Worm (Caenorhabditis elegans) whole organism, L4 larva: Measurements from ENCODE around the gene F13D12.3.

ENCODE experiments used
- F37D6.2 ChIP-seq: sonication (generic microtip); optimal IDR thresholded peaks from 2 replicates; lab custom pipeline; 2016; ENCODE audit warnings: mild to moderate bottlenecking, missing genetic modification characterization, missing compliant biosample characterization
- F49E8.2 ChIP-seq: sonication (generic microtip); optimal IDR thresholded peaks from 2 replicates; lab custom pipeline; 2016; ENCODE audit warnings: missing compliant biosample characterization, mild to moderate bottlenecking, missing genetic modification characterization, borderline replicate concordance
- R02D3.7 ChIP-seq: fragments of 150-350 bp; sonication (generic microtip); optimal IDR thresholded peaks from 3 replicates; lab custom pipeline; 2014; ENCODE audit warnings: missing biosample characterization, missing genetic modification characterization
- ZK546.5 ChIP-seq, 2 experiments: sonication (generic microtip); optimal IDR thresholded peaks; 2 replicates each; lab custom pipeline; 2017; ENCODE audit warnings: missing biosample characterization in 2 of 2, missing genetic modification characterization in 2 of 2
- aly-2 ChIP-seq: sonication (generic microtip); optimal IDR thresholded peaks from 2 replicates; lab custom pipeline; 2018; ENCODE audit warnings: missing biosample characterization, missing genetic modification characterization
- attf-4 ChIP-seq: sonication (generic microtip); optimal IDR thresholded peaks from 3 replicates; lab custom pipeline; 2017; ENCODE audit warnings: missing biosample characterization, missing genetic modification characterization
- ceh-62 ChIP-seq: sonication (generic microtip); optimal IDR thresholded peaks from 2 replicates; lab custom pipeline; 2017; ENCODE audit warnings: missing biosample characterization, missing genetic modification characterization
- ctbp-1 ChIP-seq: fragments of 200-800 bp; sonication (Bioruptor generic); IDR thresholded peaks from 2 replicates; pipeline ENCODE4 v1.3.6; 2022; ENCODE audit warnings: missing genetic modification reagents, missing genetic modification characterization, missing compliant biosample characterization
- daf-12 ChIP-seq: fragments of 150-350 bp; optimal IDR thresholded peaks from 2 replicates; lab custom pipeline; 2014; ENCODE audit warnings: missing biosample characterization, missing genetic modification reagents, missing genetic modification characterization
- daf-16 ChIP-seq, 3 experiments: sonication (generic microtip); optimal IDR thresholded peaks; 2 replicates each; lab custom pipeline; 2016 to 2017; ENCODE audit warnings: missing genetic modification characterization in 3 of 3, missing genetic modification reagents in 3 of 3, mild to moderate bottlenecking in 2 of 3, missing compliant biosample characterization in 2 of 3, missing biosample characterization in 1 of 3, moderate library complexity in 1 of 3
- daf-8 ChIP-seq: fragments of 200-800 bp; sonication (Bioruptor generic); IDR thresholded peaks from 2 replicates; pipeline ENCODE4 v1.3.6; 2022; ENCODE audit warnings: missing genetic modification characterization, missing compliant biosample characterization
- dmd-8 ChIP-seq: fragments of 200-800 bp; sonication (Bioruptor generic); IDR thresholded peaks from 2 replicates; pipeline ENCODE4 v1.3.6; 2022; ENCODE audit warnings: missing genetic modification characterization, missing compliant biosample characterization
- duxl-1 ChIP-seq: sonication (generic microtip); optimal IDR thresholded peaks from 2 replicates; lab custom pipeline; 2016; ENCODE audit warnings: mild to moderate bottlenecking, missing genetic modification characterization, moderate library complexity, missing compliant biosample characterization; ENCODE audit not compliant: poor library complexity
- egl-27 ChIP-seq: sonication (generic microtip); optimal IDR thresholded peaks from 3 replicates; lab custom pipeline; 2017; ENCODE audit warnings: missing biosample characterization, missing genetic modification reagents, missing genetic modification characterization
- fkh-10 ChIP-seq: fragments of 150-350 bp; optimal IDR thresholded peaks from 2 replicates; lab custom pipeline; 2014; ENCODE audit warnings: missing biosample characterization, missing genetic modification reagents, missing genetic modification characterization
- hlh-11 ChIP-seq: fragments of 200-800 bp; sonication (Bioruptor generic); optimal IDR thresholded peaks from 2 replicates; lab custom pipeline; 2018; ENCODE audit warnings: mild to moderate bottlenecking, missing genetic modification characterization, missing compliant biosample characterization
- hmg-1.1 ChIP-seq: fragments of 200-800 bp; sonication (Bioruptor generic); IDR thresholded peaks from 2 replicates; pipeline ENCODE4 v1.3.6; 2022; ENCODE audit warnings: missing genetic modification reagents, missing genetic modification characterization, missing compliant biosample characterization
- jun-1 ChIP-seq: fragments of 150-350 bp; optimal IDR thresholded peaks from 2 replicates; lab custom pipeline; 2014; ENCODE audit warnings: missing biosample characterization, missing genetic modification reagents, missing genetic modification characterization
- lin-29 ChIP-seq: fragments of 200-800 bp; sonication (Bioruptor generic); IDR thresholded peaks from 2 replicates; pipeline ENCODE4 v1.3.6; 2022; ENCODE audit warnings: missing genetic modification reagents, missing genetic modification characterization, missing compliant biosample characterization
- lsy-2 ChIP-seq, 2 experiments: fragments of 150-350 bp in 1 of 2; sonication (generic microtip) in 1 of 2; optimal IDR thresholded peaks; 2 replicates each; lab custom pipeline; 2014 to 2017; ENCODE audit warnings: missing biosample characterization in 2 of 2, missing genetic modification characterization in 2 of 2
- madf-5 ChIP-seq, 2 experiments: fragments of 200-800 bp; sonication (Bioruptor generic); IDR thresholded peaks; 2 replicates each; pipeline ENCODE4 v1.3.6; 2022; ENCODE audit warnings: missing compliant biosample characterization in 2 of 2, missing genetic modification characterization in 2 of 2
- mdl-1 ChIP-seq, 2 experiments: fragments of 150-350 bp in 1 of 2; sonication (generic microtip) in 1 of 2; optimal IDR thresholded peaks; 2 replicates each; lab custom pipeline; 2014 to 2017; ENCODE audit warnings: missing biosample characterization in 2 of 2, missing genetic modification characterization in 2 of 2
- mdt-29 ChIP-seq: fragments of 200-800 bp; sonication (Bioruptor generic); IDR thresholded peaks from 2 replicates; pipeline ENCODE4 v1.3.6; 2022; ENCODE audit warnings: missing genetic modification reagents, missing genetic modification characterization, missing compliant biosample characterization
- mep-1 ChIP-seq: fragments of 150-350 bp; sonication (generic microtip); optimal IDR thresholded peaks from 3 replicates; lab custom pipeline; 2014; ENCODE audit warnings: missing biosample characterization, missing genetic modification characterization
- mes-2 ChIP-seq: sonication (generic microtip); optimal IDR thresholded peaks from 2 replicates; lab custom pipeline; 2016; ENCODE audit warnings: missing genotype, mild to moderate bottlenecking, missing genetic modification characterization, missing compliant biosample characterization; ENCODE audit not compliant: poor library complexity, severe bottlenecking
- nhr-41 ChIP-seq: fragments of 200-800 bp; sonication (Bioruptor generic); IDR thresholded peaks from 2 replicates; pipeline ENCODE4 v1.3.6; 2022; ENCODE audit warnings: missing genetic modification reagents, missing genetic modification characterization, missing compliant biosample characterization
- nhr-42 ChIP-seq: fragments of 200-800 bp; sonication (Bioruptor generic); IDR thresholded peaks from 2 replicates; pipeline ENCODE4 v1.3.6; 2022; ENCODE audit warnings: missing genetic modification characterization, missing compliant biosample characterization
- pha-4 ChIP-seq, 2 experiments: fragments of 150-350 bp in 1 of 2; fragments of 200-800 bp in 1 of 2; sonication (Bioruptor generic) in 1 of 2; IDR thresholded peaks in 1 of 2; optimal IDR thresholded peaks in 1 of 2; 2 replicates each; pipeline versions ENCODE4 v1.3.6 to Lab custom; 2014 to 2022; ENCODE audit warnings: missing genetic modification characterization in 2 of 2, missing genetic modification reagents in 2 of 2, missing biosample characterization in 1 of 2, missing compliant biosample characterization in 1 of 2
- php-3 ChIP-seq: fragments of 200-800 bp; sonication (Bioruptor generic); IDR thresholded peaks from 2 replicates; pipeline ENCODE4 v1.3.6; 2022; ENCODE audit warnings: missing genetic modification reagents, missing genetic modification characterization, missing compliant biosample characterization
- pqm-1 ChIP-seq: sonication (generic microtip); optimal IDR thresholded peaks from 2 replicates; lab custom pipeline; 2017; ENCODE audit warnings: missing biosample characterization, missing genetic modification characterization
- rbr-2 ChIP-seq: sonication (generic microtip); optimal IDR thresholded peaks from 2 replicates; lab custom pipeline; 2016; ENCODE audit warnings: missing genotype, missing genetic modification characterization, missing compliant biosample characterization
- saeg-2 ChIP-seq: fragments of 200-800 bp; sonication (Bioruptor generic); IDR thresholded peaks from 2 replicates; pipeline ENCODE4 v1.3.6; 2022; ENCODE audit warnings: missing genetic modification reagents, missing genetic modification characterization, missing compliant biosample characterization
- sdz-12 ChIP-seq: fragments of 200-800 bp; sonication (Bioruptor generic); optimal IDR thresholded peaks from 2 replicates; lab custom pipeline; 2018; ENCODE audit warnings: mild to moderate bottlenecking, missing genetic modification characterization, missing compliant biosample characterization
- set-16 ChIP-seq: fragments of 200-800 bp; sonication (Bioruptor generic); IDR thresholded peaks from 2 replicates; pipeline ENCODE4 v1.3.6; 2022; ENCODE audit warnings: missing genetic modification reagents, missing genetic modification characterization, missing compliant biosample characterization
- spr-1 ChIP-seq: sonication (generic microtip); optimal IDR thresholded peaks from 2 replicates; lab custom pipeline; 2016; ENCODE audit warnings: mild to moderate bottlenecking, missing genetic modification characterization, missing compliant biosample characterization
- unc-130 ChIP-seq: sonication (generic microtip); optimal IDR thresholded peaks from 2 replicates; lab custom pipeline; 2016; ENCODE audit warnings: missing genetic modification reagents, missing genetic modification characterization, missing compliant biosample characterization
- unc-39 ChIP-seq: sonication (generic microtip); optimal IDR thresholded peaks from 2 replicates; lab custom pipeline; 2017; ENCODE audit warnings: missing biosample characterization, missing genetic modification characterization
- zag-1 ChIP-seq: fragments of 150-350 bp; optimal IDR thresholded peaks from 2 replicates; lab custom pipeline; 2014; ENCODE audit warnings: missing biosample characterization, missing genetic modification characterization
- zip-11 ChIP-seq: fragments of 200-800 bp; sonication (Bioruptor generic); IDR thresholded peaks from 2 replicates; pipeline ENCODE4 v1.3.6; 2022; ENCODE audit warnings: missing genetic modification characterization, missing compliant biosample characterization
- zip-2 ChIP-seq: fragments of 150-350 bp; optimal IDR thresholded peaks from 2 replicates; lab custom pipeline; 2014; ENCODE audit warnings: missing biosample characterization, missing genetic modification characterization
- ztf-11 ChIP-seq: fragments of 150-350 bp; optimal IDR thresholded peaks from 2 replicates; lab custom pipeline; 2014; ENCODE audit warnings: missing biosample characterization, missing genetic modification characterization

Gene F13D12.3

ce11 chrII:11749490-11750172, 29.4 kb downstream of the F13D12.3 start (continued):
- TF ChIP-seq php-3 (GFP tag; lab: Robert Waterston, UW) (0 out of 2 replicates have a peak, but pooled peaks have one; percentile 27), daf-8 (GFP tag; lab: Robert Waterston, UW) (no peak), daf-16 (GFP tag; optimal IDR thresholded peaks at IDR 0.05; lab: Kevin White, UChicago) (peak in 1 of 2 experiments; percentile 76), daf-16 (tag; optimal IDR thresholded peaks at IDR 0.05; lab: Kevin White, UChicago) (peak; percentile 58), lin-29 (no peak), jun-1 (tag; lab: Kevin White, UChicago) (peak; percentile 70), hlh-11 (peak; percentile 96), pqm-1 (tag; lab: Kevin White, UChicago) (peak; percentile 10), hmg-1.1 (GFP tag; lab: Robert Waterston, UW) (peak; percentile 84), saeg-2 (GFP tag; lab: Robert Waterston, UW) (peak; percentile 67), duxl-1 (tag; lab: Kevin White, UChicago) (no peak)

- TF ChIP-seq daf-12 (tag; lab: Kevin White, UChicago) (no peak), lsy-2 (tag; optimal IDR thresholded peaks at IDR 0.05; lab: Kevin White, UChicago) (peak; percentile 53 to 61), sdz-12 (GFP tag; lab: Kevin White, UChicago) (no peak), spr-1 (tag; lab: Kevin White, UChicago) (no peak), pha-4 (GFP tag; IDR thresholded peaks at IDR 0.05; lab: Robert Waterston, UW) (no peak), pha-4 (tag; optimal IDR thresholded peaks at IDR 0.05; lab: Kevin White, UChicago) (no peak), dmd-8 (GFP tag; lab: Robert Waterston, UW) (no peak), hmg-1.1 (GFP tag; lab: Robert Waterston, UW) (0 out of 2 replicates have a peak, but pooled peaks have one; percentile 48), madf-5 (GFP tag; IDR thresholded peaks at IDR 0.05; lab: Robert Waterston, UW) (no peak), mep-1 (peak; percentile 64), ZK546.5 (tag; optimal IDR thresholded peaks at IDR 0.05; lab: Kevin White, UChicago) (no peak), F49E8.2 (tag; lab: Kevin White, UChicago) (no peak), rbr-2 (tag; lab: Kevin White, UChicago) (peak; percentile 13), unc-130 (GFP tag; lab: Kevin White, UChicago) (no peak), pqm-1 (tag; lab: Kevin White, UChicago) (no peak), nhr-42 (no peak), hlh-11 (peak; percentile 8), fkh-10 (GFP tag; lab: Kevin White, UChicago) (peak; percentile 46), set-16 (GFP tag; lab: Robert Waterston, UW) (peak; percentile 59), mdl-1 (tag; optimal IDR thresholded peaks at IDR 0.05; lab: Kevin White, UChicago) (no peak), R02D3.7 (tag; lab: Kevin White, UChicago) (no peak), aly-2 (tag; lab: Kevin White, UChicago) (no peak), mes-2 (tag; lab: Kevin White, UChicago) (peak; percentile 38), unc-39 (tag; lab: Kevin White, UChicago) (no peak), ctbp-1 (GFP tag; lab: Robert Waterston, UW) (0 out of 2 replicates have a peak, but pooled peaks have one; percentile 12), ztf-11 (tag; lab: Kevin White, UChicago) (no peak), F37D6.2 (tag; lab: Kevin White, UChicago) (no peak), zip-11 (GFP tag; lab: Robert Waterston, UW) (no peak), ceh-62 (tag; lab: Kevin White, UChicago) (no peak), zag-1 (tag; lab: Kevin White, UChicago) (no peak), attf-4 (tag; lab: Kevin White, UChicago) (no peak), mdt-29 (GFP tag; lab: Robert Waterston, UW) (no peak), nhr-41 (GFP tag; lab: Robert Waterston, UW) (no peak), zip-2 (tag; lab: Kevin White, UChicago) (no peak), egl-27 (no peak)
- TF ChIP-seq, all 104 proteins: peak for 9
Measured at ce11 chrII:11751615-11752174, 31.5 kb downstream of the F13D12.3 start.
